Worm (Caenorhabditis elegans) whole organism, L1 larva: ENCODE results near the gene F46B6.5.

Source experiments
- C16A3.4 ChIP-seq: fragments of 150-350 bp; optimal IDR thresholded peaks from 2 replicates; lab custom pipeline; 2014; ENCODE audit warnings: missing biosample characterization, missing genetic modification characterization
- C34B4.2 ChIP-seq: sonication (generic microtip); optimal IDR thresholded peaks from 2 replicates; lab custom pipeline; 2017; ENCODE audit warnings: mild to moderate bottlenecking, missing genetic modification characterization, missing compliant biosample characterization
- Y116A8C.19 ChIP-seq: sonication (generic microtip); optimal IDR thresholded peaks from 2 replicates; lab custom pipeline; 2016; ENCODE audit warnings: missing compliant biosample characterization, missing genetic modification characterization, borderline replicate concordance
- alr-1 ChIP-seq: fragments of 200-800 bp; sonication (Bioruptor generic); optimal IDR thresholded peaks from 2 replicates; lab custom pipeline; 2018; ENCODE audit warnings: borderline replicate concordance, mild to moderate bottlenecking, missing genetic modification characterization, missing compliant biosample characterization
- blmp-1 ChIP-seq: fragments of 150-350 bp; optimal IDR thresholded peaks from 2 replicates; lab custom pipeline; 2014; ENCODE audit warnings: missing biosample characterization, missing genetic modification characterization
- ceh-63 ChIP-seq: fragments of 200-800 bp; sonication (Bioruptor generic); optimal IDR thresholded peaks from 2 replicates; lab custom pipeline; 2018; ENCODE audit warnings: mild to moderate bottlenecking, missing genetic modification characterization, missing compliant biosample characterization
- ceh-88 ChIP-seq: fragments of 200-800 bp; sonication (Bioruptor generic); IDR thresholded peaks from 2 replicates; pipeline ENCODE4 v1.3.6; 2022; ENCODE audit warnings: missing genetic modification characterization, missing compliant biosample characterization
- ceh-90 ChIP-seq: sonication (generic microtip); optimal IDR thresholded peaks from 2 replicates; lab custom pipeline; 2016; ENCODE audit warnings: missing genetic modification characterization, missing compliant biosample characterization
- ces-1 ChIP-seq: fragments of 150-350 bp; optimal IDR thresholded peaks from 2 replicates; lab custom pipeline; 2014; ENCODE audit warnings: missing biosample characterization, missing genetic modification reagents, missing genetic modification characterization
- dpl-1 ChIP-seq, 3 experiments: fragments of 150-350 bp in 2 of 3; sonication (generic microtip) in 1 of 3; optimal IDR thresholded peaks; 2 replicates each; lab custom pipeline; 2014 to 2017; ENCODE audit warnings: missing biosample characterization in 3 of 3, missing genetic modification characterization in 3 of 3, missing genetic modification reagents in 3 of 3
- dsc-1 ChIP-seq: sonication (generic microtip); optimal IDR thresholded peaks from 2 replicates; lab custom pipeline; 2016; ENCODE audit warnings: mild to moderate bottlenecking, missing genetic modification characterization, missing compliant biosample characterization
- efl-1 ChIP-seq, 4 experiments: fragments of 150-350 bp; optimal IDR thresholded peaks in 3 of 4; peaks in 1 of 4; 1 replicate in 1 of 4; 2 replicates in 3 of 4; lab custom pipeline; 2014; ENCODE audit warnings: missing biosample characterization in 2 of 4, missing genetic modification characterization in 2 of 4, missing genetic modification reagents in 2 of 4
- egl-13 ChIP-seq: sonication (generic microtip); optimal IDR thresholded peaks from 2 replicates; lab custom pipeline; 2016; ENCODE audit warnings: missing genotype, missing genetic modification reagents, missing genetic modification characterization, missing compliant biosample characterization
- elt-2 ChIP-seq: sonication (generic microtip); optimal IDR thresholded peaks from 2 replicates; lab custom pipeline; 2016; ENCODE audit warnings: missing genetic modification characterization, mild to moderate bottlenecking, inconsistent platforms, missing compliant biosample characterization, missing genetic modification reagents
- elt-3 ChIP-seq, 6 experiments: fragments of 150-350 bp in 1 of 6; sonication (generic microtip); optimal IDR thresholded peaks; 2 replicates each; lab custom pipeline; 2017 to 2018; ENCODE audit warnings: missing biosample characterization in 6 of 6, missing genetic modification characterization in 6 of 6, inconsistent platforms in 1 of 6
- fkh-10 ChIP-seq: sonication (generic microtip); optimal IDR thresholded peaks from 2 replicates; lab custom pipeline; 2017; ENCODE audit warnings: missing biosample characterization, missing genetic modification reagents, missing genetic modification characterization
- fkh-4 ChIP-seq: sonication (generic microtip); optimal IDR thresholded peaks from 2 replicates; lab custom pipeline; 2016; ENCODE audit warnings: missing compliant biosample characterization, missing genetic modification characterization, borderline replicate concordance
- fkh-8 ChIP-seq: sonication (generic microtip); optimal IDR thresholded peaks from 2 replicates; lab custom pipeline; 2016; ENCODE audit warnings: mild to moderate bottlenecking, missing genetic modification characterization, missing compliant biosample characterization
- grh-1 ChIP-seq: fragments of 200-800 bp; sonication (Bioruptor generic); IDR thresholded peaks from 2 replicates; pipeline ENCODE4 v1.3.6; 2022; ENCODE audit warnings: missing genetic modification reagents, missing genetic modification characterization, missing compliant biosample characterization
- irx-1 ChIP-seq: sonication (generic microtip); optimal IDR thresholded peaks from 2 replicates; lab custom pipeline; 2016; ENCODE audit warnings: missing genetic modification characterization, missing compliant biosample characterization
- isw-1 ChIP-seq: fragments of 200-800 bp; sonication (Bioruptor generic); IDR thresholded peaks from 2 replicates; pipeline ENCODE4 v1.3.6; 2022; ENCODE audit warnings: missing genetic modification characterization, missing compliant biosample characterization
- lin-35 ChIP-seq, 2 experiments: fragments of 150-350 bp; optimal IDR thresholded peaks; 2 replicates each; lab custom pipeline; 2014; ENCODE audit warnings: missing biosample characterization in 2 of 2, missing genetic modification characterization in 2 of 2, missing genetic modification reagents in 2 of 2
- mdl-1 ChIP-seq, 2 experiments: fragments of 150-350 bp; optimal IDR thresholded peaks; 2 replicates each; lab custom pipeline; 2014 to 2017; ENCODE audit warnings: missing biosample characterization in 2 of 2, missing genetic modification characterization in 2 of 2, inconsistent platforms in 1 of 2
- mep-1 ChIP-seq: fragments of 150-350 bp; optimal IDR thresholded peaks from 2 replicates; lab custom pipeline; 2014; ENCODE audit warnings: missing biosample characterization, missing genetic modification characterization
- nhr-12 ChIP-seq: sonication (generic microtip); optimal IDR thresholded peaks from 2 replicates; lab custom pipeline; 2017; ENCODE audit warnings: missing biosample characterization, missing genetic modification characterization
- nhr-19 ChIP-seq: fragments of 200-800 bp; sonication (Bioruptor generic); conservative IDR thresholded peaks from 2 replicates; pipeline ENCODE4 v1.3.6; 2022; ENCODE audit warnings: missing genetic modification characterization, missing compliant biosample characterization
- nhr-20 ChIP-seq: sonication (generic microtip); optimal IDR thresholded peaks from 2 replicates; lab custom pipeline; 2016; ENCODE audit warnings: mild to moderate bottlenecking, missing genetic modification characterization, missing compliant biosample characterization
- nhr-28 ChIP-seq: fragments of 150-350 bp; optimal IDR thresholded peaks from 2 replicates; lab custom pipeline; 2014; ENCODE audit warnings: missing biosample characterization, missing genetic modification characterization
- nhr-47 ChIP-seq: sonication (generic microtip); optimal IDR thresholded peaks from 2 replicates; lab custom pipeline; 2016; ENCODE audit warnings: mild to moderate bottlenecking, missing genetic modification characterization, moderate library complexity, missing compliant biosample characterization
- nhr-71 ChIP-seq: sonication (generic microtip); optimal IDR thresholded peaks from 2 replicates; lab custom pipeline; 2016; ENCODE audit warnings: mild to moderate bottlenecking, missing genetic modification characterization, moderate library complexity, missing compliant biosample characterization
- nhr-76 ChIP-seq: sonication (generic microtip); optimal IDR thresholded peaks from 2 replicates; lab custom pipeline; 2017; ENCODE audit warnings: missing biosample characterization, missing genetic modification characterization
- nhr-77 ChIP-seq: fragments of 150-350 bp; optimal IDR thresholded peaks from 2 replicates; lab custom pipeline; 2014; ENCODE audit warnings: missing biosample characterization, missing genetic modification characterization
- nhr-84 ChIP-seq: sonication (generic microtip); optimal IDR thresholded peaks from 2 replicates; lab custom pipeline; 2017; ENCODE audit warnings: missing biosample characterization, missing genetic modification characterization
- nhr-85 ChIP-seq: sonication (generic microtip); peaks from one replicate; lab custom pipeline; 2016; ENCODE audit warnings: missing genetic modification characterization, inconsistent platforms, missing compliant biosample characterization
- nhr-90 ChIP-seq: sonication (generic microtip); optimal IDR thresholded peaks from 2 replicates; lab custom pipeline; 2016; ENCODE audit warnings: mild to moderate bottlenecking, missing genetic modification characterization, missing compliant biosample characterization; ENCODE audit not compliant: poor library complexity
- pag-3 ChIP-seq: sonication (generic microtip); optimal IDR thresholded peaks from 2 replicates; lab custom pipeline; 2017; ENCODE audit warnings: missing genetic modification characterization, mild to moderate bottlenecking, missing compliant biosample characterization, antibody characterized with exemption, borderline replicate concordance; ENCODE audit not compliant: insufficient read depth
- pax-3 ChIP-seq: fragments of 200-800 bp; sonication (Bioruptor generic); optimal IDR thresholded peaks from 2 replicates; lab custom pipeline; 2018; ENCODE audit warnings: mild to moderate bottlenecking, missing genetic modification characterization, moderate library complexity, missing compliant biosample characterization
- rnt-1 ChIP-seq: sonication (generic microtip); optimal IDR thresholded peaks from 2 replicates; lab custom pipeline; 2016; ENCODE audit warnings: mild to moderate bottlenecking, missing genetic modification characterization, moderate library complexity, missing compliant biosample characterization
- snpc-4 ChIP-seq: fragments of 150-350 bp; optimal IDR thresholded peaks from 2 replicates; lab custom pipeline; 2014; ENCODE audit warnings: missing biosample characterization, missing genetic modification characterization
- tlp-1 ChIP-seq: fragments of 150-350 bp; optimal IDR thresholded peaks from 2 replicates; lab custom pipeline; 2014; ENCODE audit warnings: missing biosample characterization, missing genetic modification characterization
- unc-30 ChIP-seq: sonication (generic microtip); optimal IDR thresholded peaks from 2 replicates; lab custom pipeline; 2017; ENCODE audit warnings: missing biosample characterization, missing genetic modification characterization
- unc-62 ChIP-seq: fragments of 150-350 bp; optimal IDR thresholded peaks from 2 replicates; lab custom pipeline; 2014; ENCODE audit warnings: missing biosample characterization, missing genetic modification reagents, missing genetic modification characterization
- unc-86 ChIP-seq: sonication (generic microtip); optimal IDR thresholded peaks from 2 replicates; lab custom pipeline; 2016; ENCODE audit warnings: missing genetic modification characterization, missing compliant biosample characterization
- vab-15 ChIP-seq: sonication (generic microtip); optimal IDR thresholded peaks from 2 replicates; lab custom pipeline; 2017; ENCODE audit warnings: missing genotype, mild to moderate bottlenecking, missing genetic modification characterization, missing compliant biosample characterization
- zag-1 ChIP-seq: fragments of 150-350 bp; optimal IDR thresholded peaks from 2 replicates; lab custom pipeline; 2014; ENCODE audit warnings: missing biosample characterization, missing genetic modification characterization

The F46B6.5 gene

DNA sequence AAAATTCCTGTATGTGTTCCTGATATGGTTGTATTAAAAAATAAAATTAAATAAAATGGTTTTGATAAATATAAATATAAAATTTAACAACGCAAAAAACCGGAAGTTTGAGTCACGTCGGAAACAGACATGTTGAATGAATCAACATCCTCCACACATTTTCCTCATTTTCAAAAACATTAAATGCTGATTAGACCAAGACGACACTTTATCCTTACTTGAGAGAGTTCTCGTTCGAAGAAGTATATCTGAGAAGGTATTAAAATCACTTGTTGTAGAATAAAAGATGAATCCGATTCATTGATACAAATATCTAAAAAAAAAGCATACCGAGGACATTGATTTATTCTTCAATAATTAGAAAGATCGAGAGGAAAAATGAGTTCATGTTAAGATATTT, 15.3 kb upstream of the F46B6.5 start:
- TF ChIP-seq tlp-1 (tag; lab: Kevin White, UChicago), result no peak
- no peak for TF ChIP-seq unc-62
- TF ChIP-seq nhr-76 (tag; lab: Kevin White, UChicago), result no peak
- no peak for TF ChIP-seq nhr-12 (tag; lab: Kevin White, UChicago)
- no peak for TF ChIP-seq fkh-10
- peak; percentile 34 for TF ChIP-seq fkh-4
- peak; percentile 87 for TF ChIP-seq dsc-1 (tag; lab: Kevin White, UChicago)
- TF ChIP-seq vab-15, result no peak
- TF ChIP-seq nhr-84, result no peak
- no peak for TF ChIP-seq nhr-28 (tag; lab: Kevin White, UChicago)
- TF ChIP-seq C34B4.2 (tag; lab: Kevin White, UChicago), result no peak
- no peak for TF ChIP-seq efl-1 (optimal IDR thresholded peaks at IDR 0.05; lab: Kevin White, UChicago)
- peak in 1 of 2 experiments; percentile 51 for TF ChIP-seq efl-1 (GFP tag; optimal IDR thresholded peaks at IDR 0.05 in 1 of 2; lab: Kevin White, UChicago)
- TF ChIP-seq, all 84 proteins: peak for 3

ce11 chrV:9796562-9796961, 13.7 kb upstream of the F46B6.5 start, which contains the start of gene F46B6.9:
F46B6.9 (plus strand) TSS chrV:9796862.
- TF ChIP-seq nhr-28 (tag; lab: Kevin White, UChicago) (no peak), dsc-1 (tag; lab: Kevin White, UChicago) (no peak), nhr-71 (tag; lab: Kevin White, UChicago) (no peak), nhr-85 (tag; lab: Kevin White, UChicago) (no peak), tlp-1 (tag; lab: Kevin White, UChicago) (no peak), lin-35 (GFP tag; optimal IDR thresholded peaks at IDR 0.05; lab: Kevin White, UChicago) (no peak), ces-1 (GFP tag; lab: Kevin White, UChicago) (no peak), nhr-20 (tag; lab: Kevin White, UChicago) (no peak), mdl-1 (tag; optimal IDR thresholded peaks at IDR 0.05; lab: Kevin White, UChicago) (no peak), C16A3.4 (no peak), pag-3 (tag; lab: Kevin White, UChicago) (no peak), zag-1 (no peak), grh-1 (GFP tag; lab: Robert Waterston, UW) (no peak), mep-1 (tag; lab: Kevin White, UChicago) (no peak)

- TF ChIP-seq dsc-1 (tag; lab: Kevin White, UChicago) (peak; percentile 77), vab-15 (no peak), pax-3 (tag; lab: Kevin White, UChicago) (peak; percentile 30), elt-3 (tag; optimal IDR thresholded peaks at IDR 0.05; lab: Kevin White, UChicago) (no peak), mep-1 (tag; lab: Kevin White, UChicago) (no peak), fkh-8 (tag; lab: Kevin White, UChicago) (peak; percentile 52), fkh-10 (peak; percentile 24), unc-30 (tag; lab: Kevin White, UChicago) (no peak)
Measured at ce11 chrV:9796002-9796401, 13.1 kb upstream of the F46B6.5 start.

DNA sequence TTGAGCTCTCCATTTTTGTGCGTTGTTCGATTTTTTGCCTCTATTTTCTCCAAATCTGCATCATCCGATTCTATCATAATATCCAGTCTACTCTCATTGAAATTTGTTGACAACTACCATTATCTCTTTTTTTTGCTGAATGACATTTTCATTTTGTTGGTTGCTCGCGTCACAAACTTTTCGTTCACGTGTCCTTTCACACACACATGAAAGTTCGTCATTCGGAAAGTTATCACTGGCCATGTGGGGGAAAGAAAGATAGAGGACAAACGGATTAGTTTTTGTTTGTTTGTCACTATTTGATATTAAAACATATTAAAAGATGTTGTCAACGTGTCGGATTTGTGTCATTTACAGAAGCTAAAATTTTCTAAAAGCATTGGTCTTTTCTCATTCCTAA, 12.1 kb upstream of the F46B6.5 start:
- TF ChIP-seq nhr-71 (tag; lab: Kevin White, UChicago), result peak; percentile 42
- TF ChIP-seq nhr-19 (GFP tag; lab: Robert Waterston, UW), result no peak
- TF ChIP-seq rnt-1, result no peak
- TF ChIP-seq mdl-1 (tag; optimal IDR thresholded peaks at IDR 0.05; lab: Kevin White, UChicago), result no peak
- no peak for TF ChIP-seq nhr-77
- no peak for TF ChIP-seq ceh-90 (tag; lab: Kevin White, UChicago)
- peak; percentile 46 for TF ChIP-seq dsc-1 (tag; lab: Kevin White, UChicago)
- no peak for TF ChIP-seq ceh-63 (GFP tag; lab: Kevin White, UChicago)
- TF ChIP-seq pax-3 (tag; lab: Kevin White, UChicago), result peak; percentile 39
- TF ChIP-seq snpc-4 (tag; lab: Kevin White, UChicago), result no peak
- TF ChIP-seq dpl-1 (GFP tag; optimal IDR thresholded peaks at IDR 0.05; lab: Kevin White, UChicago), result no peak
- TF ChIP-seq grh-1 (GFP tag; lab: Robert Waterston, UW), result no peak
- TF ChIP-seq ceh-88 (GFP tag; lab: Robert Waterston, UW), result no peak
- peak; percentile 62 for TF ChIP-seq fkh-8 (tag; lab: Kevin White, UChicago)
- TF ChIP-seq C34B4.2 (tag; lab: Kevin White, UChicago), result no peak
- peak; percentile 11 for TF ChIP-seq nhr-47 (tag; lab: Kevin White, UChicago)
- no peak for TF ChIP-seq alr-1 (tag; lab: Kevin White, UChicago)
- TF ChIP-seq nhr-90 (tag; lab: Kevin White, UChicago), result no peak
- no peak for TF ChIP-seq irx-1 (tag; lab: Kevin White, UChicago)
- no peak for TF ChIP-seq ces-1 (GFP tag; lab: Kevin White, UChicago)
- TF ChIP-seq elt-2 (tag; lab: Kevin White, UChicago), result peak; percentile 7
- no peak for TF ChIP-seq isw-1
- no peak for TF ChIP-seq unc-86 (tag; lab: Kevin White, UChicago)
- TF ChIP-seq fkh-10, result no peak
- TF ChIP-seq zag-1, result no peak
- TF ChIP-seq egl-13 (tag; lab: Kevin White, UChicago), result no peak
- TF ChIP-seq Y116A8C.19 (tag; lab: Kevin White, UChicago), result no peak
- no peak for TF ChIP-seq blmp-1 (tag; lab: Kevin White, UChicago)
